Worm (Caenorhabditis elegans) whole organism, L1 larva: ENCODE measurements around the gene C04F5.8.

ENCODE experiments used
- ceh-88 ChIP-seq: fragments of 200-800 bp; sonication (Bioruptor generic); IDR thresholded peaks from 2 replicates; pipeline ENCODE4 v1.3.6; 2022; ENCODE audit warnings: missing genetic modification characterization, missing compliant biosample characterization
- egl-27 ChIP-seq, 2 experiments: fragments of 150-350 bp in 1 of 2; sonication (generic microtip); optimal IDR thresholded peaks; 3 replicates each; lab custom pipeline; 2017 to 2018; ENCODE audit warnings: missing biosample characterization in 2 of 2, missing genetic modification characterization in 2 of 2, missing genetic modification reagents in 2 of 2
- elt-2 ChIP-seq: sonication (generic microtip); optimal IDR thresholded peaks from 2 replicates; lab custom pipeline; 2016; ENCODE audit warnings: missing genetic modification characterization, mild to moderate bottlenecking, inconsistent platforms, missing compliant biosample characterization, missing genetic modification reagents
- lin-35 ChIP-seq, 2 experiments: fragments of 150-350 bp; optimal IDR thresholded peaks; 2 replicates each; lab custom pipeline; 2014; ENCODE audit warnings: missing biosample characterization in 2 of 2, missing genetic modification characterization in 2 of 2, missing genetic modification reagents in 2 of 2
- lsy-2 ChIP-seq, 2 experiments: fragments of 150-350 bp; optimal IDR thresholded peaks; 2 replicates each; lab custom pipeline; 2014; ENCODE audit warnings: missing biosample characterization in 2 of 2, missing genetic modification characterization in 2 of 2
- nhr-12 ChIP-seq: sonication (generic microtip); optimal IDR thresholded peaks from 2 replicates; lab custom pipeline; 2017; ENCODE audit warnings: missing biosample characterization, missing genetic modification characterization
- nhr-20 ChIP-seq: sonication (generic microtip); optimal IDR thresholded peaks from 2 replicates; lab custom pipeline; 2016; ENCODE audit warnings: mild to moderate bottlenecking, missing genetic modification characterization, missing compliant biosample characterization
- pag-3 ChIP-seq: sonication (generic microtip); optimal IDR thresholded peaks from 2 replicates; lab custom pipeline; 2017; ENCODE audit warnings: missing genetic modification characterization, mild to moderate bottlenecking, missing compliant biosample characterization, antibody characterized with exemption, borderline replicate concordance; ENCODE audit not compliant: insufficient read depth
- rnt-1 ChIP-seq: sonication (generic microtip); optimal IDR thresholded peaks from 2 replicates; lab custom pipeline; 2016; ENCODE audit warnings: mild to moderate bottlenecking, missing genetic modification characterization, moderate library complexity, missing compliant biosample characterization
- unc-62 ChIP-seq: fragments of 150-350 bp; optimal IDR thresholded peaks from 2 replicates; lab custom pipeline; 2014; ENCODE audit warnings: missing biosample characterization, missing genetic modification reagents, missing genetic modification characterization
- ztf-11 ChIP-seq, 2 experiments: sonication (generic microtip); optimal IDR thresholded peaks; 2 replicates each; lab custom pipeline; 2016 to 2017; ENCODE audit warnings: missing genetic modification characterization in 2 of 2, missing biosample characterization in 1 of 2, missing compliant biosample characterization in 1 of 2

DNA sequence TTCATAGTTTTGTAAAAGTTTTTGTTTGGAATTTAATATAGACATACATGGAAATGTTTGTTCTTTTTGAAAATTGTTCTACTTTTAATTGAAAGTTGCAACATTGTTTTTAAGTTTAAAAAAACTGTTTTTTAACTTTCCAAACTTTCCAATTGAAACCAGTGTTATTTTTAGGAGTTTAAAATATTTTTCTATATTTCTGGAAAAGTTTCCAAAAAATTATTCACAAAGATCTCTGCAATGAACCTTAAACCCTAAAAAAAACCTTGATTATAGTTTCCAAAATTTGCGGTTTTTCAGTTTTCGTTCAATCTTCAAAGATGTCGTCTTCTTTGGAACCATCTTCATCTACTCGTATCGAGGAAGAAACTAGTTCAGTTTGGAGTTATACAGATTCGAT lies 18.9 kb upstream of the C04F5.8 start, which contains the start of gene F14F9.4:
- TF ChIP-seq lsy-2 (tag; optimal IDR thresholded peaks at IDR 0.05; lab: Kevin White, UChicago) (no peak), ztf-11 (tag; optimal IDR thresholded peaks at IDR 0.05; lab: Kevin White, UChicago) (no peak), unc-62 (no peak), egl-27 (tag; optimal IDR thresholded peaks at IDR 0.05; lab: Kevin White, UChicago) (no peak), nhr-20 (tag; lab: Kevin White, UChicago) (no peak), pag-3 (tag; lab: Kevin White, UChicago) (no peak), elt-2 (tag; lab: Kevin White, UChicago) (no peak), lin-35 (GFP tag; optimal IDR thresholded peaks at IDR 0.05; lab: Kevin White, UChicago) (no peak), rnt-1 (tag; lab: Kevin White, UChicago) (no peak), nhr-12 (tag; lab: Kevin White, UChicago) (no peak), ceh-88 (GFP tag; lab: Robert Waterston, UW) (no peak)
